Worm (Caenorhabditis elegans) whole organism, late embryonic: Measurements from ENCODE around the gene srz-104.

Experiments
- lim-6 ChIP-seq: sonication (generic microtip); optimal IDR thresholded peaks from 2 replicates; lab custom pipeline; 2016; ENCODE audit warnings: missing genetic modification characterization, missing compliant biosample characterization
- nhr-11 ChIP-seq: fragments of 150-350 bp; optimal IDR thresholded peaks from 2 replicates; lab custom pipeline; 2014; ENCODE audit warnings: missing biosample characterization, missing genetic modification characterization

DNA sequence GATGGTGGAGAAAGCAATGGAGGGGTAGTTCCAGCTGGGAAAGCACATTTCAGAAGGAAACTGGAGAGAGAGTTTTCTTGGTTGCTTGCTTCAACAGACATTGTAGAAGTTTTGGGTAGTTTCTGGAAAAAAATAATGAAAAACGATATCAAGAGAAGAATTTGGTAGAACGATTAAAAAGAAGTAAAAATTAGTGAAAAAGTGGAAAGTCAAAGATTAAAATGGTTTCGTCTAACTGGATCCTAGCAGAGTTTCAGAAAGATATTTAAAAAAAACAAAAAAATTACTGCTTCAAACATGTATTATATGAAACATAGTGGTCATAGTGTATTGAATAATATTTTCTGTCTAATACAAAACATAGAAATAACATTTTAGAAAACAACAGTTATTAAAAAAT lies 46.2 kb upstream of the srz-104 start, which contains the start of gene F38C2.7:
- TF ChIP-seq lim-6 (tag; lab: Kevin White, UChicago) (no peak), nhr-11 (tag; lab: Kevin White, UChicago) (no peak)
